Worm (Caenorhabditis elegans): ENCODE results near the gene msi-1.
A peak's percentile ranks its signal among the peaks of the same experiment; 100 is the strongest.

msi-1 gene

ce11 chrIII:3978438-3978837 is 2.2 kb upstream of the msi-1 start:
- TF ChIP-seq unc-55 (GFP tag; optimal IDR thresholded peaks at IDR 0.05) (peak; percentile 9), Y55F3AM.14 (GFP tag; optimal IDR thresholded peaks at IDR 0.05) (no peak), fos-1 (tag; optimal IDR thresholded peaks at IDR 0.05) (peak; percentile 8), nhr-25 (tag; optimal IDR thresholded peaks at IDR 0.05) (peak; percentile 38), crh-2 (tag; optimal IDR thresholded peaks at IDR 0.05) (peak; percentile 37)

ce11 chrIII:3976992-3977391 is 801 bp upstream of the msi-1 start:
- no peak for TF ChIP-seq alr-1 (tag; optimal IDR thresholded peaks at IDR 0.05)
- no peak for TF ChIP-seq aly-2 (tag; optimal IDR thresholded peaks at IDR 0.05)
- no peak for TF ChIP-seq lin-11 (tag; optimal IDR thresholded peaks at IDR 0.05)
- no peak for TF ChIP-seq nhr-129 (tag; optimal IDR thresholded peaks at IDR 0.05)
- no peak for TF ChIP-seq mdl-1 (tag; optimal IDR thresholded peaks at IDR 0.05)
- TF ChIP-seq snpc-4 (tag; optimal IDR thresholded peaks at IDR 0.05), result no peak
- TF ChIP-seq nhr-237 (tag; optimal IDR thresholded peaks at IDR 0.05), result no peak
- TF ChIP-seq sma-3 (GFP tag; optimal IDR thresholded peaks at IDR 0.05), result no peak
- no peak for TF ChIP-seq ama-1 (optimal IDR thresholded peaks at IDR 0.05)
- no peak for TF ChIP-seq unc-55 (GFP tag; optimal IDR thresholded peaks at IDR 0.05)
- no peak for TF ChIP-seq lin-39 (tag; optimal IDR thresholded peaks at IDR 0.05)
- TF ChIP-seq mab-5 (tag; optimal IDR thresholded peaks at IDR 0.05), result no peak
- no peak for TF ChIP-seq elt-1 (tag; optimal IDR thresholded peaks at IDR 0.05)
- TF ChIP-seq crh-2 (tag; optimal IDR thresholded peaks at IDR 0.05), result no peak
- no peak for TF ChIP-seq ZK546.5 (tag; optimal IDR thresholded peaks at IDR 0.05)
- TF ChIP-seq unc-62 (GFP tag; optimal IDR thresholded peaks at IDR 0.05), result no peak

DNA sequence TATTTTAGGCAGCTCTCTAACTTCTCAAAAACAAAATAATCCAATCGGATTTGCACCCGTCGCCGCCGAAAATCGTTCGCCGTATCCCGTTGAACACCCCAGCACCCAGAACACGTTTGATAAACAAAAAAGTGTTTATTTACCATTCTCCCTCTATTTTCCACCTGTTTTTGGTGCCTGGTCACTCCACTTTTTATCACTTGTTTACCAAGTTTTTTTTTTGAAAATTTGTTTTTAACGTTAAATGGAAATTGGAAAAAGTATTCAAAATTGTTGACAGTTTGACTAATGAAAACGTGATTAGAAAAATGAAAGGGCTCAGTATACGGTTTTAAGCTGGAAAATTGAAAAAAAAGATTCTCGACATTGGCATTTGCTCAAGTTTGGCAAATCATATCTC is 1.2 kb downstream of the msi-1 start:
- TF ChIP-seq F13H6.1 (tag; optimal IDR thresholded peaks at IDR 0.05), result no peak
- TF ChIP-seq nhr-23 (tag; optimal IDR thresholded peaks at IDR 0.05), result no peak
- TF ChIP-seq lin-13 (GFP tag; optimal IDR thresholded peaks at IDR 0.05), result no peak
- no peak for TF ChIP-seq zag-1 (tag; optimal IDR thresholded peaks at IDR 0.05)
- no peak for TF ChIP-seq skn-1 (tag; optimal IDR thresholded peaks at IDR 0.05)
- no peak for TF ChIP-seq unc-55 (GFP tag; optimal IDR thresholded peaks at IDR 0.05)
- no peak for TF ChIP-seq blmp-1 (tag; optimal IDR thresholded peaks at IDR 0.05; ENCODE audit: insufficient read depth)
- no peak for TF ChIP-seq ama-1 (optimal IDR thresholded peaks at IDR 0.05)
- no peak for TF ChIP-seq lsy-2 (tag; optimal IDR thresholded peaks at IDR 0.05)
- no peak for TF ChIP-seq elt-1 (tag; optimal IDR thresholded peaks at IDR 0.05)
- no peak for TF ChIP-seq ztf-11 (tag; optimal IDR thresholded peaks at IDR 0.05)
- no peak for TF ChIP-seq peb-1 (tag; optimal IDR thresholded peaks at IDR 0.05)
- no peak for TF ChIP-seq nhr-25 (tag; optimal IDR thresholded peaks at IDR 0.05)

- TF ChIP-seq F13H6.1 (tag; optimal IDR thresholded peaks at IDR 0.05) (no peak), ztf-1 (GFP tag; conservative IDR thresholded peaks at IDR 0.05) (no peak), blmp-1 (tag; optimal IDR thresholded peaks at IDR 0.05; ENCODE audit: insufficient read depth) (no peak)
Observed at ce11 chrIII:3974503-3974902, 1.7 kb downstream of the msi-1 start.

DNA sequence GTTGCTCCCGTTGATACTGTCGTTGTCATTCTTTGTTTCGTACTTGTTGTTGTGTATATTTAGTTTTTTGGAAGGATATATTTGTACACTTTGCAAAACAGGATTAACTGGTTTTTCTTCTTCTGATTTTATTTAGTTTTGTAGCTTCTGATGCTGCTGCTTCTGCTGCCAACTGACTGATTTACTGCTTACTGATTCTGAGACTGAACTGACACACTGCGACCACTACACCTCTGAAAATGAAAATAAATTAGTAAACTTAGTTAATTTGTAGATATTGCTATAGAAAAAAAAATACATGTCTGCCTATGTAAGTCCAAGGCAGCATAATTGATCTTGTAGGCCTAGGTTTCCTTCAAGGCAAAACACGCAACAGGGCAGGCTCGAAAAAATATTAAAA is 3.5 kb downstream of the msi-1 start, which contains the start of gene R10E9.4:
Gene R10E9.4, minus strand, starts transcription at position 101 of the 400 bp plus-strand sequence.
- TF ChIP-seq egl-27 (tag; optimal IDR thresholded peaks at IDR 0.05), result no peak
- TF ChIP-seq sma-3 (GFP tag; optimal IDR thresholded peaks at IDR 0.05), result no peak
- TF ChIP-seq gmeb-1 (tag; optimal IDR thresholded peaks at IDR 0.05), result no peak
- TF ChIP-seq lin-39 (tag; optimal IDR thresholded peaks at IDR 0.05), result no peak
- TF ChIP-seq ztf-1 (GFP tag; conservative IDR thresholded peaks at IDR 0.05), result no peak
- no peak for TF ChIP-seq ceh-82 (tag; optimal IDR thresholded peaks at IDR 0.05)
- no peak for TF ChIP-seq elt-1 (tag; optimal IDR thresholded peaks at IDR 0.05)
- TF ChIP-seq zag-1 (tag; optimal IDR thresholded peaks at IDR 0.05), result no peak

DNA sequence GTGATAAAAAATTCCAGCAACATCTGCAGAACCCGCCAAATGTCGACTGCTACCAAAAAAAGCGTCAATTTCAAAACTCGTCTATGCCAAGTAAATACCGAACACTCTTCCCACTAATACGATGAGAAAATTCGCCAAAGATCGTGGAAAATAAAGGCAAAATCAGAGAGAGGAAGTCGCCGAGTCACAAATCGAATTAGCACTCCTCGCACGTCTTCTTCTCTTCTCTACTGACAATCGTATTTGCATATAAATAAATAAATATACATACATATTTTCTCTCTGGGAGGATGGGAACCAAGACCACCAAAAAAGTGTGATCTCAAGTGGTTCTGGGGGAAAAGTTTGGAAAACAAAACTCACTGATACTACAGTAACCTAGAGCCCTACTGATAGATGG is 5.8 kb downstream of the msi-1 start:
- no peak for TF ChIP-seq mbf-1 (tag; optimal IDR thresholded peaks at IDR 0.05)
- TF ChIP-seq blmp-1 (tag; optimal IDR thresholded peaks at IDR 0.05; ENCODE audit: insufficient read depth), result no peak
- no peak for TF ChIP-seq ama-1 (optimal IDR thresholded peaks at IDR 0.05)
- no peak for TF ChIP-seq ztf-4 (tag; optimal IDR thresholded peaks at IDR 0.05)
- TF ChIP-seq sem-4 (tag; optimal IDR thresholded peaks at IDR 0.05), result no peak
- no peak for TF ChIP-seq lin-13 (GFP tag; optimal IDR thresholded peaks at IDR 0.05)
- no peak for TF ChIP-seq nhr-11 (tag; optimal IDR thresholded peaks at IDR 0.05)
- TF ChIP-seq F13H6.1 (tag; optimal IDR thresholded peaks at IDR 0.05), result no peak
- no peak for TF ChIP-seq nhr-25 (tag; optimal IDR thresholded peaks at IDR 0.05)
- TF ChIP-seq elt-3 (tag; optimal IDR thresholded peaks at IDR 0.05), result no peak
- TF ChIP-seq egl-27 (tag; optimal IDR thresholded peaks at IDR 0.05), result no peak
- TF ChIP-seq C34F6.9 (tag; optimal IDR thresholded peaks at IDR 0.05), result no peak
- no peak for TF ChIP-seq snpc-4 (tag; optimal IDR thresholded peaks at IDR 0.05)

Measured in whole organism, L2 larva.